Worm (Caenorhabditis elegans) whole organism, L4 larva: ENCODE results near the gene irld-20.

ENCODE experiments used
- ceh-28 ChIP-seq: fragments of 150-350 bp; optimal IDR thresholded peaks from 2 replicates; lab custom pipeline; 2014; ENCODE audit warnings: missing biosample characterization, missing genetic modification reagents, missing genetic modification characterization
- daf-12 ChIP-seq: fragments of 150-350 bp; optimal IDR thresholded peaks from 2 replicates; lab custom pipeline; 2014; ENCODE audit warnings: missing biosample characterization, missing genetic modification reagents, missing genetic modification characterization
- egl-27 ChIP-seq: sonication (generic microtip); optimal IDR thresholded peaks from 3 replicates; lab custom pipeline; 2017; ENCODE audit warnings: missing biosample characterization, missing genetic modification reagents, missing genetic modification characterization
- lin-39 ChIP-seq: fragments of 150-350 bp; optimal IDR thresholded peaks from 2 replicates; lab custom pipeline; 2014; ENCODE audit warnings: missing biosample characterization, missing genetic modification reagents, missing genetic modification characterization
- set-16 ChIP-seq: fragments of 200-800 bp; sonication (Bioruptor generic); IDR thresholded peaks from 2 replicates; pipeline ENCODE4 v1.3.6; 2022; ENCODE audit warnings: missing genetic modification reagents, missing genetic modification characterization, missing compliant biosample characterization

- TF ChIP-seq set-16 (GFP tag; lab: Robert Waterston, UW) (no peak), daf-12 (tag; lab: Kevin White, UChicago) (no peak), egl-27 (tag; lab: Kevin White, UChicago) (no peak), lin-39 (tag; lab: Kevin White, UChicago) (no peak), ceh-28 (no peak)
Measured at ce11 chrIII:12783878-12784277, 33.0 kb downstream of the irld-20 start.
